Worm (Caenorhabditis elegans) whole organism, L1 larva: Measurements from ENCODE around the gene K04C1.5.

Source experiments
- C04F5.9 ChIP-seq: sonication (generic microtip); optimal IDR thresholded peaks from 2 replicates; lab custom pipeline; 2016; ENCODE audit warnings: missing genetic modification characterization, missing compliant biosample characterization
- C16A3.4 ChIP-seq: fragments of 150-350 bp; optimal IDR thresholded peaks from 2 replicates; lab custom pipeline; 2014; ENCODE audit warnings: missing biosample characterization, missing genetic modification characterization
- C34B4.2 ChIP-seq: sonication (generic microtip); optimal IDR thresholded peaks from 2 replicates; lab custom pipeline; 2017; ENCODE audit warnings: mild to moderate bottlenecking, missing genetic modification characterization, missing compliant biosample characterization
- aha-1 ChIP-seq: fragments of 150-350 bp; optimal IDR thresholded peaks from 2 replicates; lab custom pipeline; 2014; ENCODE audit warnings: missing biosample characterization, missing genetic modification characterization
- aly-2 ChIP-seq: fragments of 150-350 bp; optimal IDR thresholded peaks from 2 replicates; lab custom pipeline; 2014; ENCODE audit warnings: missing biosample characterization, missing genetic modification characterization
- blmp-1 ChIP-seq: fragments of 150-350 bp; optimal IDR thresholded peaks from 2 replicates; lab custom pipeline; 2014; ENCODE audit warnings: missing biosample characterization, missing genetic modification characterization
- ceh-63 ChIP-seq: fragments of 200-800 bp; sonication (Bioruptor generic); optimal IDR thresholded peaks from 2 replicates; lab custom pipeline; 2018; ENCODE audit warnings: mild to moderate bottlenecking, missing genetic modification characterization, missing compliant biosample characterization
- ceh-88 ChIP-seq: fragments of 200-800 bp; sonication (Bioruptor generic); IDR thresholded peaks from 2 replicates; pipeline ENCODE4 v1.3.6; 2022; ENCODE audit warnings: missing genetic modification characterization, missing compliant biosample characterization
- ces-1 ChIP-seq: fragments of 150-350 bp; optimal IDR thresholded peaks from 2 replicates; lab custom pipeline; 2014; ENCODE audit warnings: missing biosample characterization, missing genetic modification reagents, missing genetic modification characterization
- dpl-1 ChIP-seq, 3 experiments: fragments of 150-350 bp in 2 of 3; sonication (generic microtip) in 1 of 3; optimal IDR thresholded peaks; 2 replicates each; lab custom pipeline; 2014 to 2017; ENCODE audit warnings: missing biosample characterization in 3 of 3, missing genetic modification characterization in 3 of 3, missing genetic modification reagents in 3 of 3
- dsc-1 ChIP-seq: sonication (generic microtip); optimal IDR thresholded peaks from 2 replicates; lab custom pipeline; 2016; ENCODE audit warnings: mild to moderate bottlenecking, missing genetic modification characterization, missing compliant biosample characterization
- efl-1 ChIP-seq, 4 experiments: fragments of 150-350 bp; optimal IDR thresholded peaks in 3 of 4; peaks in 1 of 4; 1 replicate in 1 of 4; 2 replicates in 3 of 4; lab custom pipeline; 2014; ENCODE audit warnings: missing biosample characterization in 2 of 4, missing genetic modification characterization in 2 of 4, missing genetic modification reagents in 2 of 4
- egl-13 ChIP-seq: sonication (generic microtip); optimal IDR thresholded peaks from 2 replicates; lab custom pipeline; 2016; ENCODE audit warnings: missing genotype, missing genetic modification reagents, missing genetic modification characterization, missing compliant biosample characterization
- elt-2 ChIP-seq: sonication (generic microtip); optimal IDR thresholded peaks from 2 replicates; lab custom pipeline; 2016; ENCODE audit warnings: missing genetic modification characterization, mild to moderate bottlenecking, inconsistent platforms, missing compliant biosample characterization, missing genetic modification reagents
- elt-3 ChIP-seq, 6 experiments: fragments of 150-350 bp in 1 of 6; sonication (generic microtip); optimal IDR thresholded peaks; 2 replicates each; lab custom pipeline; 2017 to 2018; ENCODE audit warnings: missing biosample characterization in 6 of 6, missing genetic modification characterization in 6 of 6, inconsistent platforms in 1 of 6
- fkh-4 ChIP-seq: sonication (generic microtip); optimal IDR thresholded peaks from 2 replicates; lab custom pipeline; 2016; ENCODE audit warnings: missing compliant biosample characterization, missing genetic modification characterization, borderline replicate concordance
- fkh-8 ChIP-seq: sonication (generic microtip); optimal IDR thresholded peaks from 2 replicates; lab custom pipeline; 2016; ENCODE audit warnings: mild to moderate bottlenecking, missing genetic modification characterization, missing compliant biosample characterization
- fos-1 ChIP-seq: fragments of 150-350 bp; optimal IDR thresholded peaks from 2 replicates; lab custom pipeline; 2014; ENCODE audit warnings: missing biosample characterization, missing genetic modification characterization
- hlh-4 ChIP-seq: sonication (generic microtip); optimal IDR thresholded peaks from 2 replicates; lab custom pipeline; 2016; ENCODE audit warnings: mild to moderate bottlenecking, missing genetic modification characterization, missing compliant biosample characterization
- hpl-2 ChIP-seq: fragments of 150-350 bp; optimal IDR thresholded peaks from 2 replicates; lab custom pipeline; 2014; ENCODE audit warnings: missing biosample characterization, missing genetic modification reagents, missing genetic modification characterization
- lin-35 ChIP-seq, 2 experiments: fragments of 150-350 bp; optimal IDR thresholded peaks; 2 replicates each; lab custom pipeline; 2014; ENCODE audit warnings: missing biosample characterization in 2 of 2, missing genetic modification characterization in 2 of 2, missing genetic modification reagents in 2 of 2
- lir-3 ChIP-seq: sonication (generic microtip); optimal IDR thresholded peaks from 2 replicates; lab custom pipeline; 2016; ENCODE audit warnings: mild to moderate bottlenecking, missing genetic modification characterization, moderate library complexity, missing compliant biosample characterization; ENCODE audit not compliant: poor library complexity
- mab-9 ChIP-seq: fragments of 200-800 bp; sonication (Bioruptor generic); IDR thresholded peaks from 2 replicates; pipeline ENCODE4 v1.3.6; 2022; ENCODE audit warnings: missing genetic modification reagents, missing genetic modification characterization, missing compliant biosample characterization
- nhr-20 ChIP-seq: sonication (generic microtip); optimal IDR thresholded peaks from 2 replicates; lab custom pipeline; 2016; ENCODE audit warnings: mild to moderate bottlenecking, missing genetic modification characterization, missing compliant biosample characterization
- nhr-47 ChIP-seq: sonication (generic microtip); optimal IDR thresholded peaks from 2 replicates; lab custom pipeline; 2016; ENCODE audit warnings: mild to moderate bottlenecking, missing genetic modification characterization, moderate library complexity, missing compliant biosample characterization
- nhr-85 ChIP-seq: sonication (generic microtip); peaks from one replicate; lab custom pipeline; 2016; ENCODE audit warnings: missing genetic modification characterization, inconsistent platforms, missing compliant biosample characterization
- nhr-90 ChIP-seq: sonication (generic microtip); optimal IDR thresholded peaks from 2 replicates; lab custom pipeline; 2016; ENCODE audit warnings: mild to moderate bottlenecking, missing genetic modification characterization, missing compliant biosample characterization; ENCODE audit not compliant: poor library complexity
- pax-3 ChIP-seq: fragments of 200-800 bp; sonication (Bioruptor generic); optimal IDR thresholded peaks from 2 replicates; lab custom pipeline; 2018; ENCODE audit warnings: mild to moderate bottlenecking, missing genetic modification characterization, moderate library complexity, missing compliant biosample characterization
- pqm-1 ChIP-seq: sonication (generic microtip); optimal IDR thresholded peaks from 3 replicates; lab custom pipeline; 2017; ENCODE audit warnings: missing biosample characterization, missing genetic modification characterization
- swsn-7 ChIP-seq: sonication (generic microtip); optimal IDR thresholded peaks from 2 replicates; lab custom pipeline; 2016; ENCODE audit warnings: missing genetic modification characterization, missing compliant biosample characterization
- tbx-2 ChIP-seq: sonication (generic microtip); optimal IDR thresholded peaks from 2 replicates; lab custom pipeline; 2016; ENCODE audit warnings: missing genetic modification characterization, missing compliant biosample characterization
- tlp-1 ChIP-seq: fragments of 150-350 bp; optimal IDR thresholded peaks from 2 replicates; lab custom pipeline; 2014; ENCODE audit warnings: missing biosample characterization, missing genetic modification characterization
- zag-1 ChIP-seq: fragments of 150-350 bp; optimal IDR thresholded peaks from 2 replicates; lab custom pipeline; 2014; ENCODE audit warnings: missing biosample characterization, missing genetic modification characterization
- ztf-4 ChIP-seq: fragments of 150-350 bp; optimal IDR thresholded peaks from 2 replicates; lab custom pipeline; 2014; ENCODE audit warnings: missing biosample characterization, missing genetic modification characterization

Gene K04C1.5

DNA sequence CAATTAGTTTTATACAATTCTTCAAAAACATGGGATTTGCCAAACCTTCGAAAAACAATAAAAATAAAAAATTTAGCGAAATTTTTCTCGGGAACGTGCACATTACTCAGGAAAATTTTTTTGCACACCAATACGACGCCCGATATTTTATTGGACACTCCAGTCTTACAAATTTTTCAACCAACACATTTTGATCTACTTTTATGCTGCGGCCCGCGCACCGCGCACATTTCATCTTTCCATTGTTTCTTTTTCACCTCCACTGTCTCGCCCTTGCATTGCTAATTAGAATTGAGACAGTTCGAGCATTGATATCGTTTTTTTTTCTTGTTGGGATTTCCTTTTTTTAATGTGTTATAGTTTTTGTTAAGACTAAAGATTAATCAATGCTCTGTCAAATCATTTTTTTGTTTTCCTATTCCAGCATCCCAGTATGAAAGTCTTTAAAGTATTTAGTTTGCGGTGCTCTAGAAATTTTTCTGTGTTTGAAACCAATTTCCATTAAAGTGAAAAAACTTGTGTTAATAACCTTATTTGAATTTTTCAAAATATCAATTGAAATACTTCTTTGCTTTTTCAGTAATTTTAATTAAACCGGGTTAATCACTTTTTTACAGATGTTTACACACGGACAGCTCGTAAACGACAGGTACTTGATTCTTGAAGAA, at the start of gene K04C1.5:
Gene K04C1.5, plus strand, starts transcription at position 618 of the 668 bp plus-strand sequence.
- no peak for TF ChIP-seq nhr-85 (tag; lab: Kevin White, UChicago)
- TF ChIP-seq swsn-7 (tag; lab: Kevin White, UChicago) = no peak
- TF ChIP-seq ceh-63 = no peak
- no peak for TF ChIP-seq pax-3 (tag; lab: Kevin White, UChicago)
- no peak for TF ChIP-seq aly-2 (tag; lab: Kevin White, UChicago)
- no peak for TF ChIP-seq C04F5.9 (tag; lab: Kevin White, UChicago)

DNA sequence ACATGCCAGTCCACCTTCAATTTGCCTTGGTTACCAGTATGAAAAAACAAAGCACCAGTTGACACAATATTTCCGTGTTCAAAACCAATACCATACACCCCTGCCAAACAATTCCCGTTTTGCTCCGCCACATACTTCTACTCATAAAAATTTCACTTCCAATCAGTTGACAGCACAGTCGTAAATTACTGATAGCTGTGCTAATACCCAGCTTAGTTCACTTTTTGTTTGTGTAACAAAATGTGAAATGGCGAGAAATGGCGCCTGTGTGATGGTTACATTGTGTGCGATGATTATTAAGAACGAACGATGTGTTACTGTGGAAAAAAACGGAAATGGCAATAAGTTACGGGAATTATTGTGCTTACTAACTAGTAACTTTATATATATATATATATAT, 41.5 kb upstream of the K04C1.5 start:
- TF ChIP-seq efl-1 (optimal IDR thresholded peaks at IDR 0.05; lab: Kevin White, UChicago) (no peak), efl-1 (GFP tag; optimal IDR thresholded peaks at IDR 0.05 in 1 of 2; lab: Kevin White, UChicago) (peak in 1 of 2 experiments; percentile 44), elt-2 (tag; lab: Kevin White, UChicago) (peak; percentile 49), elt-3 (tag; optimal IDR thresholded peaks at IDR 0.05; lab: Kevin White, UChicago) (no peak), C16A3.4 (no peak), lin-35 (GFP tag; optimal IDR thresholded peaks at IDR 0.05; lab: Kevin White, UChicago) (peak in 1 of 2 experiments; percentile 16)

DNA sequence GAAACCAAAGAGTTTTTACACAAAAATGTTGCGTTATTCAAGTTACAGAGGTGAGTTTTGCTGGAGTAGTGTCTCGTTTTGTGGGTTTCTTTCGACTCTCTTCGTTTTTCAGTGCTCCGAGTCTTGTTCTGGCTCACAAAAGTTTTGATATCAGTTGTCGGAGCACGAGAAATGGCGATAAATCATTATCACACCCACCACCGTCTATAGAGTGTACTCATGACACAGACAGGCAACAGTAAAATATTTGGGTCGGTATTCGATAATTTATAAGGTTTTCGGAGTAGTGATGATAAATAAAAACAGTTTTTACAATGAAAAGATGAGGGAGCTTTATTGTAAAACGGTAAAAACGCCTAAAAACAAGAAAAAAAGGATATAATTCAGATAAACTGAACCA, 39.9 kb upstream of the K04C1.5 start, which contains the start of gene ceh-37:
Gene ceh-37, minus strand, starts transcription at position 59 of the 400 bp plus-strand sequence.
- TF ChIP-seq pqm-1 (peak; percentile 46), blmp-1 (tag; lab: Kevin White, UChicago) (no peak), dpl-1 (GFP tag; optimal IDR thresholded peaks at IDR 0.05; lab: Kevin White, UChicago) (no peak), elt-2 (tag; lab: Kevin White, UChicago) (peak; percentile 78), lir-3 (no peak), zag-1 (tag; lab: Kevin White, UChicago) (no peak), ces-1 (GFP tag; lab: Kevin White, UChicago) (no peak), nhr-47 (tag; lab: Kevin White, UChicago) (no peak), egl-13 (tag; lab: Kevin White, UChicago) (no peak), fkh-8 (tag; lab: Kevin White, UChicago) (no peak), C16A3.4 (no peak), ceh-63 (no peak), ztf-4 (no peak), mab-9 (GFP tag; lab: Robert Waterston, UW) (no peak), ceh-88 (GFP tag; lab: Robert Waterston, UW) (no peak), aha-1 (no peak), hlh-4 (tag; lab: Kevin White, UChicago) (no peak)

DNA sequence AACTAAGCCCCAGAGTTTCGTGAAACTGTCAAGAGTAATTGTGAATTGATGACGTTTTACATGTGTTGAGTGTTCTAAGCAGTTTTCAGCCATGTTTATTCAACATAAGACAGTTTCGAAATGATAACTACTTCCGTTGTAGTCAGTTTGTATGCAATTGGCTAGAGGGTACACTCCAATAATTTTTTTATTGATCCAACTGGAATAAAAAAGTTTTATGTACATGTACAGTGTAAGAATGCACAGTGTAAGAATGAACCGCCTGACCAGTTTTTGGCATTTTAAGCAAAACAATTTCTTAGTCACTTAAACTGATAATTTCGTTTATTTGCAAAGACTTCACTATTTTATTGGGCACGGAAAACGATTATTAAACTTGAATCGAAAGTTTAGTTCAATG, 34.5 kb upstream of the K04C1.5 start:
- no peak for TF ChIP-seq mab-9 (GFP tag; lab: Robert Waterston, UW)
- TF ChIP-seq fos-1 (tag; lab: Kevin White, UChicago) = no peak
- TF ChIP-seq tbx-2 (tag; lab: Kevin White, UChicago) = no peak
- no peak for TF ChIP-seq C34B4.2 (tag; lab: Kevin White, UChicago)
- no peak for TF ChIP-seq fkh-4 (tag; lab: Kevin White, UChicago)
- no peak for TF ChIP-seq dsc-1 (tag; lab: Kevin White, UChicago)
- TF ChIP-seq elt-2 (tag; lab: Kevin White, UChicago) = peak; percentile 29

DNA sequence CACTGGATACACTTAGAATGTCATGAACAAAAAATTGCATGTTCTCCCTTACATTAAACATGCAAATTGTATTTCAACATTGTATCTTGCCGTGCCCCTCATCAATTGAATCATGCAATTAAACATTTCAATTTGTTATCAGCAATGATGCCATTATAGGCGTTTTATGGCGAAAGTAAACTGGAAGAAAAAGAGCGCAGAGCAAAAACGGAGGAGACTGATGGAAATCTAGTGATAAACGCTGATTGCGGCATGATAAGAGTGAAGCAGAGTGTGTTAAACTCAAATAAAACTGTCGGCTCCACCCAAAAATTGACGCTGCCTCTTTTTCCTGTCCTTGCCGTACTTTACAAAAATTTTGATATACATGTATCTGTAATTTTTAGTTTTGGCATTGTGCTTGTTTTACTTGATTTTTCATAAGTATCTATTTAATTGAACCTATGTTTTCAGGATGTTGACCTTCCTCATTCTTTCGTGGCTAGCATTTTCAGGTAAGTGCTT, 33.3 kb upstream of the K04C1.5 start, which contains the start of gene K06G5.1:
Gene K06G5.1, plus strand, starts transcription at position 454 of the 504 bp plus-strand sequence.
- TF ChIP-seq nhr-20 (tag; lab: Kevin White, UChicago) (peak; percentile 20), pax-3 (tag; lab: Kevin White, UChicago) (peak; percentile 3), fos-1 (tag; lab: Kevin White, UChicago) (no peak), pqm-1 (peak; percentile 80), nhr-90 (tag; lab: Kevin White, UChicago) (peak; percentile 33), hpl-2 (GFP tag; lab: Kevin White, UChicago) (peak; percentile 14), lin-35 (GFP tag; optimal IDR thresholded peaks at IDR 0.05; lab: Kevin White, UChicago) (peak in 1 of 2 experiments; percentile 44), elt-2 (tag; lab: Kevin White, UChicago) (peak; percentile 98), dsc-1 (tag; lab: Kevin White, UChicago) (no peak), hlh-4 (tag; lab: Kevin White, UChicago) (no peak), tlp-1 (tag; lab: Kevin White, UChicago) (peak; percentile 23)
